Fruit fly (Drosophila melanogaster): Measurements from ENCODE around the gene CG15535.

CG15535 gene

dm6 chr3R:30386759-30387437 is 36.8 kb downstream of the CG15535 start:
- TF ChIP-seq svp (GFP tag), result peak; percentile 88
- peak; percentile 5 for TF ChIP-seq CG16779 (tag; optimal IDR thresholded peaks at IDR 0.05)
- no peak for TF ChIP-seq spab (GFP tag; optimal IDR thresholded peaks at IDR 0.05)
- no peak for TF ChIP-seq Hr39 (GFP tag; optimal IDR thresholded peaks at IDR 0.05)
- TF ChIP-seq Smox (GFP tag; optimal IDR thresholded peaks at IDR 0.05), result no peak
- no peak for TF ChIP-seq CG34406 (GFP tag; optimal IDR thresholded peaks at IDR 0.05)
- no peak for TF ChIP-seq achi (GFP tag; optimal IDR thresholded peaks at IDR 0.05)
- TF ChIP-seq topi (GFP tag; optimal IDR thresholded peaks at IDR 0.05), result peak; percentile 30
- no peak for TF ChIP-seq CG10631 (GFP tag; optimal IDR thresholded peaks at IDR 0.05)
- TF ChIP-seq CG8119 (GFP tag; IDR thresholded peaks at IDR 0.05), result no peak; the same call in 2 of the 3 replicates
- TF ChIP-seq lz (GFP tag; optimal IDR thresholded peaks at IDR 0.05), result no peak
- peak; percentile 14 for TF ChIP-seq fkh (GFP tag; optimal IDR thresholded peaks at IDR 0.05)
- peak; percentile 3 for TF ChIP-seq Hr4 (GFP tag; optimal IDR thresholded peaks at IDR 0.05)
- no peak for TF ChIP-seq CG10669 (GFP tag; optimal IDR thresholded peaks at IDR 0.05)
- TF ChIP-seq CG3919 (GFP tag; optimal IDR thresholded peaks at IDR 0.05), result peak; percentile 43
- no peak for TF ChIP-seq CG1621 (tag; optimal IDR thresholded peaks at IDR 0.05)
- TF ChIP-seq Hr38 (GFP tag; optimal IDR thresholded peaks at IDR 0.05), result no peak
- TF ChIP-seq eg (GFP tag; IDR thresholded peaks at IDR 0.05), result peak; percentile 51; the same call in 1 of the 3 replicates
- no peak for TF ChIP-seq CG4318 (GFP tag; optimal IDR thresholded peaks at IDR 0.05)
- no peak for TF ChIP-seq Ets96B (tag; optimal IDR thresholded peaks at IDR 0.05)
- TF ChIP-seq CG11762 (GFP tag; optimal IDR thresholded peaks at IDR 0.05; ENCODE audit: insufficient read depth), result no peak
- TF ChIP-seq fd59A (GFP tag; optimal IDR thresholded peaks at IDR 0.05), result no peak
- TF ChIP-seq Eip75B (GFP tag; optimal IDR thresholded peaks at IDR 0.05), result no peak
- peak; percentile 77 for TF ChIP-seq Eip78C (GFP tag)
- peak; percentile 19 for TF ChIP-seq Met (GFP tag; optimal IDR thresholded peaks at IDR 0.05)
- TF ChIP-seq Sox14 (GFP tag; optimal IDR thresholded peaks at IDR 0.05), result no peak
- TF ChIP-seq Sox102F (GFP tag; optimal IDR thresholded peaks at IDR 0.05), result peak; percentile 58
- no peak for TF ChIP-seq dac (GFP tag; optimal IDR thresholded peaks at IDR 0.05)
- TF ChIP-seq CG11294 (GFP tag; IDR thresholded peaks at IDR 0.05), result no peak
- peak; percentile 49 for TF ChIP-seq Eip93F (GFP tag; optimal IDR thresholded peaks at IDR 0.05)
- no peak for TF ChIP-seq salr (GFP tag; optimal IDR thresholded peaks at IDR 0.05)
- TF ChIP-seq CG7368 (GFP tag; optimal IDR thresholded peaks at IDR 0.05), result no peak
- peak; percentile 18 for TF ChIP-seq CG6854 (GFP tag; optimal IDR thresholded peaks at IDR 0.05)
- TF ChIP-seq CG3032 (tag; optimal IDR thresholded peaks at IDR 0.05), result no peak
- TF ChIP-seq Blimp-1 (GFP tag; optimal IDR thresholded peaks at IDR 0.05), result peak; percentile 91
- TF ChIP-seq net (GFP tag; optimal IDR thresholded peaks at IDR 0.05), result peak; percentile 54
- TF ChIP-seq CG15336 (GFP tag; IDR thresholded peaks at IDR 0.05), result 0 out of 2 replicates have a peak, but pooled peaks have one; percentile 14
- TF ChIP-seq pdm3 (GFP tag; optimal IDR thresholded peaks at IDR 0.05), result peak; percentile 2
- no peak for TF ChIP-seq CG6792 (GFP tag; optimal IDR thresholded peaks at IDR 0.05)
- TF ChIP-seq CG31627 (GFP tag; optimal IDR thresholded peaks at IDR 0.05), result no peak
- peak; percentile 46 for TF ChIP-seq dsx (GFP tag; optimal IDR thresholded peaks at IDR 0.05; ENCODE audit: poor library complexity, severe bottlenecking)
- TF ChIP-seq vri (GFP tag; optimal IDR thresholded peaks at IDR 0.05), result peak; percentile 72
- TF ChIP-seq CG6808 (GFP tag; optimal IDR thresholded peaks at IDR 0.05), result no peak
- peak; percentile 28 to 52 for TF ChIP-seq ss (GFP tag; optimal IDR thresholded peaks at IDR 0.05)
- no peak for TF ChIP-seq OdsH (GFP tag; optimal IDR thresholded peaks at IDR 0.05)
- TF ChIP-seq fd85E (GFP tag; optimal IDR thresholded peaks at IDR 0.05), result peak; percentile 34
- TF ChIP-seq Sox15 (GFP tag; optimal IDR thresholded peaks at IDR 0.05), result no peak
- TF ChIP-seq CG6276 (GFP tag; optimal IDR thresholded peaks at IDR 0.05), result peak; percentile 0
- no peak for TF ChIP-seq cyc (GFP tag; optimal IDR thresholded peaks at IDR 0.05)
- no peak for TF ChIP-seq esn (GFP tag; optimal IDR thresholded peaks at IDR 0.05)
- no peak for TF ChIP-seq Ets21C (GFP tag; optimal IDR thresholded peaks at IDR 0.05)
